Worm (Caenorhabditis elegans): ENCODE data around the gene B0024.4.

B0024.4 gene

ce11 chrV:10256050-10256449 is 41.1 kb upstream of the B0024.4 start, which contains the start of gene nhr-232:
Gene nhr-232, plus strand, starts transcription at chrV:10256170.
- TF ChIP-seq F13H6.1 (tag; optimal IDR thresholded peaks at IDR 0.05) (peak; percentile 5), fos-1 (tag; optimal IDR thresholded peaks at IDR 0.05) (peak; percentile 80), sma-9 (GFP tag; optimal IDR thresholded peaks at IDR 0.05) (peak; percentile 55), sma-9 (tag; optimal IDR thresholded peaks at IDR 0.05) (no peak), lin-39 (tag; optimal IDR thresholded peaks at IDR 0.05) (no peak)

ce11 chrV:10260460-10260859 is 36.7 kb upstream of the B0024.4 start, which contains the start of gene sri-18:
Gene sri-18, minus strand, starts transcription at chrV:10260560.
- TF ChIP-seq F13H6.1 (tag; optimal IDR thresholded peaks at IDR 0.05) (no peak), unc-39 (tag; optimal IDR thresholded peaks at IDR 0.05) (no peak)

- TF ChIP-seq nhr-23 (tag; optimal IDR thresholded peaks at IDR 0.05) (no peak), alr-1 (tag; optimal IDR thresholded peaks at IDR 0.05) (no peak), peb-1 (tag; optimal IDR thresholded peaks at IDR 0.05) (no peak), dmd-4 (tag; optimal IDR thresholded peaks at IDR 0.05) (no peak), lin-11 (tag; optimal IDR thresholded peaks at IDR 0.05) (no peak), nhr-129 (tag; optimal IDR thresholded peaks at IDR 0.05) (no peak), ZK546.5 (tag; optimal IDR thresholded peaks at IDR 0.05) (no peak), skn-1 (tag; optimal IDR thresholded peaks at IDR 0.05) (no peak), ceh-82 (tag; optimal IDR thresholded peaks at IDR 0.05) (no peak), mab-5 (tag; optimal IDR thresholded peaks at IDR 0.05) (no peak), elt-1 (tag; optimal IDR thresholded peaks at IDR 0.05) (no peak), blmp-1 (tag; optimal IDR thresholded peaks at IDR 0.05; ENCODE audit: insufficient read depth) (no peak), unc-39 (tag; optimal IDR thresholded peaks at IDR 0.05) (no peak), unc-62 (GFP tag; optimal IDR thresholded peaks at IDR 0.05) (no peak)
Observed at ce11 chrV:10265019-10265418, 32.2 kb upstream of the B0024.4 start.

ce11 chrV:10266050-10266449 is 31.1 kb upstream of the B0024.4 start:
- TF ChIP-seq blmp-1 (tag; optimal IDR thresholded peaks at IDR 0.05; ENCODE audit: insufficient read depth) (no peak), gmeb-1 (tag; optimal IDR thresholded peaks at IDR 0.05) (no peak), nhr-10 (tag; optimal IDR thresholded peaks at IDR 0.05) (no peak), C34F6.9 (tag; optimal IDR thresholded peaks at IDR 0.05) (no peak), mab-5 (tag; optimal IDR thresholded peaks at IDR 0.05) (no peak), unc-55 (GFP tag; optimal IDR thresholded peaks at IDR 0.05) (no peak), aly-2 (tag; optimal IDR thresholded peaks at IDR 0.05) (no peak), nhr-129 (tag; optimal IDR thresholded peaks at IDR 0.05) (no peak), snpc-4 (tag; optimal IDR thresholded peaks at IDR 0.05) (no peak), unc-62 (GFP tag; optimal IDR thresholded peaks at IDR 0.05) (no peak), nhr-6 (tag; optimal IDR thresholded peaks at IDR 0.05) (no peak), ZK546.5 (tag; optimal IDR thresholded peaks at IDR 0.05) (no peak), nhr-11 (tag; optimal IDR thresholded peaks at IDR 0.05) (no peak), mdl-1 (tag; optimal IDR thresholded peaks at IDR 0.05) (no peak), ztf-4 (tag; optimal IDR thresholded peaks at IDR 0.05) (no peak), skn-1 (tag; optimal IDR thresholded peaks at IDR 0.05) (no peak), mbf-1 (tag; optimal IDR thresholded peaks at IDR 0.05) (no peak)

- no peak for TF ChIP-seq skn-1 (tag; optimal IDR thresholded peaks at IDR 0.05)
- no peak for TF ChIP-seq Y55F3AM.14 (GFP tag; optimal IDR thresholded peaks at IDR 0.05)
- no peak for TF ChIP-seq ama-1 (optimal IDR thresholded peaks at IDR 0.05)
- no peak for TF ChIP-seq egl-27 (tag; optimal IDR thresholded peaks at IDR 0.05)
- no peak for TF ChIP-seq nhr-6 (tag; optimal IDR thresholded peaks at IDR 0.05)
- TF ChIP-seq aly-2 (tag; optimal IDR thresholded peaks at IDR 0.05) = no peak
- TF ChIP-seq alr-1 (tag; optimal IDR thresholded peaks at IDR 0.05) = no peak
- TF ChIP-seq dmd-4 (tag; optimal IDR thresholded peaks at IDR 0.05) = no peak
- TF ChIP-seq blmp-1 (tag; optimal IDR thresholded peaks at IDR 0.05; ENCODE audit: insufficient read depth) = no peak
Observed at ce11 chrV:10270214-10270613, 27.0 kb upstream of the B0024.4 start, which contains the start of gene ric-4. Gene ric-4, minus strand, starts transcription at chrV:10270314.

- TF ChIP-seq nhr-11 (tag; optimal IDR thresholded peaks at IDR 0.05) (no peak), elt-1 (tag; optimal IDR thresholded peaks at IDR 0.05) (no peak), unc-55 (GFP tag; optimal IDR thresholded peaks at IDR 0.05) (peak; percentile 87), nhr-21 (tag; optimal IDR thresholded peaks at IDR 0.05) (no peak), nhr-10 (tag; optimal IDR thresholded peaks at IDR 0.05) (no peak), lin-39 (tag; optimal IDR thresholded peaks at IDR 0.05) (no peak), mab-5 (tag; optimal IDR thresholded peaks at IDR 0.05) (peak; percentile 14), ztf-11 (tag; optimal IDR thresholded peaks at IDR 0.05) (no peak), blmp-1 (tag; optimal IDR thresholded peaks at IDR 0.05; ENCODE audit: insufficient read depth) (no peak), aly-2 (tag; optimal IDR thresholded peaks at IDR 0.05) (no peak), mdl-1 (tag; optimal IDR thresholded peaks at IDR 0.05) (peak in 1 of 2 experiments; percentile 74), egl-27 (tag; optimal IDR thresholded peaks at IDR 0.05) (peak; percentile 36), ztf-1 (GFP tag; conservative IDR thresholded peaks at IDR 0.05) (no peak), skn-1 (tag; optimal IDR thresholded peaks at IDR 0.05) (no peak), lin-11 (tag; optimal IDR thresholded peaks at IDR 0.05) (peak; percentile 22), unc-62 (GFP tag; optimal IDR thresholded peaks at IDR 0.05) (no peak), sem-4 (tag; optimal IDR thresholded peaks at IDR 0.05) (no peak), nhr-77 (tag; optimal IDR thresholded peaks at IDR 0.05) (no peak), nhr-6 (tag; optimal IDR thresholded peaks at IDR 0.05) (peak; percentile 62), Y55F3AM.14 (GFP tag; optimal IDR thresholded peaks at IDR 0.05) (peak; percentile 25), F13H6.1 (tag; optimal IDR thresholded peaks at IDR 0.05) (peak; percentile 62), peb-1 (tag; optimal IDR thresholded peaks at IDR 0.05) (no peak), ceh-16 (tag; optimal IDR thresholded peaks at IDR 0.05) (no peak), lsy-2 (tag; optimal IDR thresholded peaks at IDR 0.05) (peak in 1 of 2 experiments; percentile 67), ceh-82 (tag; optimal IDR thresholded peaks at IDR 0.05) (no peak), sma-3 (GFP tag; optimal IDR thresholded peaks at IDR 0.05) (no peak)
Observed at ce11 chrV:10273837-10274236, 23.4 kb upstream of the B0024.4 start.

All from whole organism, L2 larva.